Fruit fly (Drosophila melanogaster): Measurements from ENCODE around the gene CG3862.

The CG3862 gene

dm6 chr2L:847988-848622, 22.4 kb upstream of the CG3862 start (continued):
- TF ChIP-seq CG11902 (GFP tag; optimal IDR thresholded peaks at IDR 0.05) = peak; percentile 61
- peak; percentile 69 for TF ChIP-seq CG3032 (tag; optimal IDR thresholded peaks at IDR 0.05)
- peak; percentile 54 for TF ChIP-seq CG32006 (GFP tag; optimal IDR thresholded peaks at IDR 0.05)
- peak; percentile 79 for TF ChIP-seq pdm3 (GFP tag; optimal IDR thresholded peaks at IDR 0.05)
- peak; percentile 47 for TF ChIP-seq CG11762 (GFP tag; optimal IDR thresholded peaks at IDR 0.05; ENCODE audit: insufficient read depth)
- TF ChIP-seq net (GFP tag; optimal IDR thresholded peaks at IDR 0.05) = peak; percentile 64
- peak; percentile 91 for TF ChIP-seq Sox102F (GFP tag; optimal IDR thresholded peaks at IDR 0.05)
- peak; percentile 63 for TF ChIP-seq Blimp-1 (GFP tag; optimal IDR thresholded peaks at IDR 0.05)
- TF ChIP-seq fd85E (GFP tag; optimal IDR thresholded peaks at IDR 0.05) = peak; percentile 62
- TF ChIP-seq Eip75B (GFP tag; optimal IDR thresholded peaks at IDR 0.05) = peak; percentile 86
- peak; percentile 88 for TF ChIP-seq cyc (GFP tag; optimal IDR thresholded peaks at IDR 0.05)
- TF ChIP-seq fd59A (GFP tag; optimal IDR thresholded peaks at IDR 0.05) = peak; percentile 59
- peak; percentile 82 for TF ChIP-seq Smox (GFP tag; optimal IDR thresholded peaks at IDR 0.05)
- peak in 1 of 2 experiments; percentile 45 for TF ChIP-seq salr (GFP tag; optimal IDR thresholded peaks at IDR 0.05)
- peak; percentile 72 for TF ChIP-seq CG6808 (GFP tag; optimal IDR thresholded peaks at IDR 0.05)
- TF ChIP-seq lz (GFP tag; optimal IDR thresholded peaks at IDR 0.05) = peak; percentile 88
- peak; percentile 82 for TF ChIP-seq CG6792 (GFP tag; optimal IDR thresholded peaks at IDR 0.05)
- no peak for TF ChIP-seq Hr38 (GFP tag; optimal IDR thresholded peaks at IDR 0.05)
- TF ChIP-seq Sox15 (GFP tag; optimal IDR thresholded peaks at IDR 0.05) = peak; percentile 53
- TF ChIP-seq dac (GFP tag; optimal IDR thresholded peaks at IDR 0.05) = peak; percentile 40
- TF ChIP-seq OdsH (GFP tag; optimal IDR thresholded peaks at IDR 0.05) = peak; percentile 69
- TF ChIP-seq CG1621 (tag; optimal IDR thresholded peaks at IDR 0.05) = peak; percentile 66
- TF ChIP-seq esn (GFP tag; optimal IDR thresholded peaks at IDR 0.05) = peak; percentile 92
- peak; percentile 74 for TF ChIP-seq dsx (GFP tag; optimal IDR thresholded peaks at IDR 0.05; ENCODE audit: poor library complexity, severe bottlenecking)
- peak; percentile 6 for TF ChIP-seq CG6276 (GFP tag; optimal IDR thresholded peaks at IDR 0.05)
- TF ChIP-seq CG8319 (GFP tag; optimal IDR thresholded peaks at IDR 0.05) = peak; percentile 44
- peak; percentile 79 for TF ChIP-seq CG8632 (GFP tag; optimal IDR thresholded peaks at IDR 0.05)
- peak; percentile 49 for TF ChIP-seq Hr4 (GFP tag; optimal IDR thresholded peaks at IDR 0.05)
- TF ChIP-seq Eip93F (GFP tag; optimal IDR thresholded peaks at IDR 0.05) = peak; percentile 83
- TF ChIP-seq svp (GFP tag) = peak; percentile 90
- TF ChIP-seq CG11294 (GFP tag; IDR thresholded peaks at IDR 0.05) = no peak
- peak; percentile 87 for TF ChIP-seq CG6163 (GFP tag; IDR thresholded peaks at IDR 0.05)

- TF ChIP-seq pdm3 (GFP tag; optimal IDR thresholded peaks at IDR 0.05) (peak; percentile 60), CG6276 (GFP tag; optimal IDR thresholded peaks at IDR 0.05) (peak; percentile 71), vri (GFP tag; optimal IDR thresholded peaks at IDR 0.05) (no peak), CG11762 (GFP tag; optimal IDR thresholded peaks at IDR 0.05; ENCODE audit: insufficient read depth) (peak; percentile 13), CG31627 (GFP tag; optimal IDR thresholded peaks at IDR 0.05) (peak; percentile 56), Hr4 (GFP tag; optimal IDR thresholded peaks at IDR 0.05) (peak; percentile 29), esn (GFP tag; optimal IDR thresholded peaks at IDR 0.05) (peak; percentile 63), Hr38 (GFP tag; optimal IDR thresholded peaks at IDR 0.05) (no peak), Met (GFP tag; optimal IDR thresholded peaks at IDR 0.05) (peak; percentile 36), CG15336 (GFP tag; IDR thresholded peaks at IDR 0.05) (peak; percentile 67), CG4318 (GFP tag; optimal IDR thresholded peaks at IDR 0.05) (peak; percentile 69), Ets96B (tag; optimal IDR thresholded peaks at IDR 0.05) (peak; percentile 47), fkh (GFP tag; optimal IDR thresholded peaks at IDR 0.05) (no peak), CG6808 (GFP tag; optimal IDR thresholded peaks at IDR 0.05) (peak; percentile 52), cyc (GFP tag; optimal IDR thresholded peaks at IDR 0.05) (peak; percentile 29), dac (GFP tag; optimal IDR thresholded peaks at IDR 0.05) (no peak), svp (GFP tag) (peak; percentile 83), fd59A (GFP tag; optimal IDR thresholded peaks at IDR 0.05) (peak; percentile 15), CG10631 (GFP tag; optimal IDR thresholded peaks at IDR 0.05) (peak; percentile 50), CG7368 (GFP tag; optimal IDR thresholded peaks at IDR 0.05) (no peak), Blimp-1 (GFP tag; optimal IDR thresholded peaks at IDR 0.05) (no peak), Lpt (GFP tag; optimal IDR thresholded peaks at IDR 0.05) (peak; percentile 26), CG11294 (GFP tag; IDR thresholded peaks at IDR 0.05) (no peak), CG16779 (tag; optimal IDR thresholded peaks at IDR 0.05) (no peak), eg (GFP tag; IDR thresholded peaks at IDR 0.05) (peak; percentile 52; the same call in 1 of the 3 replicates), CG8119 (GFP tag; IDR thresholded peaks at IDR 0.05) (peak; percentile 66), CG9139 (GFP tag; optimal IDR thresholded peaks at IDR 0.05) (no peak), Sox14 (GFP tag; optimal IDR thresholded peaks at IDR 0.05) (peak; percentile 27)
Observed at dm6 chr2L:847189-847987, 21.7 kb upstream of the CG3862 start.

All from whole organism, prepupa.